Fruit fly (Drosophila melanogaster): ENCODE measurements around the gene Crg-1.

dm6 chrX:3827897-3828296, 34.9 kb downstream of the Crg-1 start, which contains the start of gene CG2901:
- TF ChIP-seq Sox102F (GFP tag; optimal IDR thresholded peaks at IDR 0.05) (no peak), Met (GFP tag; optimal IDR thresholded peaks at IDR 0.05) (no peak), Blimp-1 (GFP tag; optimal IDR thresholded peaks at IDR 0.05) (no peak), Sox15 (GFP tag; optimal IDR thresholded peaks at IDR 0.05) (no peak), OdsH (GFP tag; optimal IDR thresholded peaks at IDR 0.05) (no peak), CG8119 (GFP tag; IDR thresholded peaks at IDR 0.05) (no peak), CG16779 (tag; optimal IDR thresholded peaks at IDR 0.05) (no peak), Eip78C (GFP tag) (no peak), Hr39 (GFP tag; optimal IDR thresholded peaks at IDR 0.05) (no peak), dsx (GFP tag; optimal IDR thresholded peaks at IDR 0.05; ENCODE audit: poor library complexity, severe bottlenecking) (no peak), fd85E (GFP tag; optimal IDR thresholded peaks at IDR 0.05) (no peak)
